Worm (Caenorhabditis elegans) whole organism, L1 larva: ENCODE data around the gene nhr-76.

ENCODE experiments used
- C04F5.9 ChIP-seq: sonication (generic microtip); optimal IDR thresholded peaks from 2 replicates; lab custom pipeline; 2016; ENCODE audit warnings: missing genetic modification characterization, missing compliant biosample characterization
- C34B4.2 ChIP-seq: sonication (generic microtip); optimal IDR thresholded peaks from 2 replicates; lab custom pipeline; 2017; ENCODE audit warnings: mild to moderate bottlenecking, missing genetic modification characterization, missing compliant biosample characterization
- ceh-82 ChIP-seq, 3 experiments: fragments of 150-350 bp in 1 of 3; sonication (generic microtip) in 2 of 3; optimal IDR thresholded peaks; 2 replicates each; lab custom pipeline; 2014 to 2017; ENCODE audit warnings: missing biosample characterization in 3 of 3, missing genetic modification characterization in 3 of 3
- ceh-88 ChIP-seq: fragments of 200-800 bp; sonication (Bioruptor generic); IDR thresholded peaks from 2 replicates; pipeline ENCODE4 v1.3.6; 2022; ENCODE audit warnings: missing genetic modification characterization, missing compliant biosample characterization
- efl-1 ChIP-seq, 4 experiments: fragments of 150-350 bp; optimal IDR thresholded peaks in 3 of 4; peaks in 1 of 4; 1 replicate in 1 of 4; 2 replicates in 3 of 4; lab custom pipeline; 2014; ENCODE audit warnings: missing biosample characterization in 2 of 4, missing genetic modification characterization in 2 of 4, missing genetic modification reagents in 2 of 4
- egl-27 ChIP-seq, 2 experiments: fragments of 150-350 bp in 1 of 2; sonication (generic microtip); optimal IDR thresholded peaks; 3 replicates each; lab custom pipeline; 2017 to 2018; ENCODE audit warnings: missing biosample characterization in 2 of 2, missing genetic modification characterization in 2 of 2, missing genetic modification reagents in 2 of 2
- elt-2 ChIP-seq: sonication (generic microtip); optimal IDR thresholded peaks from 2 replicates; lab custom pipeline; 2016; ENCODE audit warnings: missing genetic modification characterization, mild to moderate bottlenecking, inconsistent platforms, missing compliant biosample characterization, missing genetic modification reagents
- elt-3 ChIP-seq, 6 experiments: fragments of 150-350 bp in 1 of 6; sonication (generic microtip); optimal IDR thresholded peaks; 2 replicates each; lab custom pipeline; 2017 to 2018; ENCODE audit warnings: missing biosample characterization in 6 of 6, missing genetic modification characterization in 6 of 6, inconsistent platforms in 1 of 6
- ets-5 ChIP-seq: fragments of 200-800 bp; sonication (Bioruptor generic); IDR thresholded peaks from 2 replicates; pipeline ENCODE4 v1.3.6; 2022; ENCODE audit warnings: missing genetic modification characterization, missing compliant biosample characterization
- fkh-10 ChIP-seq: sonication (generic microtip); optimal IDR thresholded peaks from 2 replicates; lab custom pipeline; 2017; ENCODE audit warnings: missing biosample characterization, missing genetic modification reagents, missing genetic modification characterization
- fkh-8 ChIP-seq: sonication (generic microtip); optimal IDR thresholded peaks from 2 replicates; lab custom pipeline; 2016; ENCODE audit warnings: mild to moderate bottlenecking, missing genetic modification characterization, missing compliant biosample characterization
- fos-1 ChIP-seq: fragments of 150-350 bp; optimal IDR thresholded peaks from 2 replicates; lab custom pipeline; 2014; ENCODE audit warnings: missing biosample characterization, missing genetic modification characterization
- hlh-17 ChIP-seq: fragments of 200-800 bp; sonication (Bioruptor generic); optimal IDR thresholded peaks from 2 replicates; lab custom pipeline; 2018; ENCODE audit warnings: missing genetic modification characterization, mild to moderate bottlenecking, missing compliant biosample characterization, moderate library complexity, borderline replicate concordance
- irx-1 ChIP-seq: sonication (generic microtip); optimal IDR thresholded peaks from 2 replicates; lab custom pipeline; 2016; ENCODE audit warnings: missing genetic modification characterization, missing compliant biosample characterization
- lin-13 ChIP-seq: fragments of 150-350 bp; optimal IDR thresholded peaks from 2 replicates; lab custom pipeline; 2014; ENCODE audit warnings: missing biosample characterization, missing genetic modification reagents, missing genetic modification characterization
- lin-14 ChIP-seq: fragments of 200-800 bp; sonication (Bioruptor generic); optimal IDR thresholded peaks from 2 replicates; lab custom pipeline; 2018; ENCODE audit warnings: mild to moderate bottlenecking, missing genetic modification characterization, moderate library complexity, missing compliant biosample characterization
- lin-35 ChIP-seq, 2 experiments: fragments of 150-350 bp; optimal IDR thresholded peaks; 2 replicates each; lab custom pipeline; 2014; ENCODE audit warnings: missing biosample characterization in 2 of 2, missing genetic modification characterization in 2 of 2, missing genetic modification reagents in 2 of 2
- lsy-2 ChIP-seq, 2 experiments: fragments of 150-350 bp; optimal IDR thresholded peaks; 2 replicates each; lab custom pipeline; 2014; ENCODE audit warnings: missing biosample characterization in 2 of 2, missing genetic modification characterization in 2 of 2
- mdl-1 ChIP-seq, 2 experiments: fragments of 150-350 bp; optimal IDR thresholded peaks; 2 replicates each; lab custom pipeline; 2014 to 2017; ENCODE audit warnings: missing biosample characterization in 2 of 2, missing genetic modification characterization in 2 of 2, inconsistent platforms in 1 of 2
- mef-2 ChIP-seq: fragments of 150-350 bp; optimal IDR thresholded peaks from 2 replicates; lab custom pipeline; 2014; ENCODE audit warnings: missing biosample characterization, missing genetic modification characterization
- nhr-12 ChIP-seq: sonication (generic microtip); optimal IDR thresholded peaks from 2 replicates; lab custom pipeline; 2017; ENCODE audit warnings: missing biosample characterization, missing genetic modification characterization
- nhr-237 ChIP-seq: fragments of 150-350 bp; optimal IDR thresholded peaks from 2 replicates; lab custom pipeline; 2014; ENCODE audit warnings: missing biosample characterization, missing genetic modification characterization
- nhr-47 ChIP-seq: sonication (generic microtip); optimal IDR thresholded peaks from 2 replicates; lab custom pipeline; 2016; ENCODE audit warnings: mild to moderate bottlenecking, missing genetic modification characterization, moderate library complexity, missing compliant biosample characterization
- nhr-76 ChIP-seq: sonication (generic microtip); optimal IDR thresholded peaks from 2 replicates; lab custom pipeline; 2017; ENCODE audit warnings: missing biosample characterization, missing genetic modification characterization
- nhr-85 ChIP-seq: sonication (generic microtip); peaks from one replicate; lab custom pipeline; 2016; ENCODE audit warnings: missing genetic modification characterization, inconsistent platforms, missing compliant biosample characterization
- snpc-4 ChIP-seq: fragments of 150-350 bp; optimal IDR thresholded peaks from 2 replicates; lab custom pipeline; 2014; ENCODE audit warnings: missing biosample characterization, missing genetic modification characterization
- snu-23 ChIP-seq: sonication (generic microtip); optimal IDR thresholded peaks from 2 replicates; lab custom pipeline; 2016; ENCODE audit warnings: missing genetic modification characterization, missing compliant biosample characterization
- swsn-7 ChIP-seq: sonication (generic microtip); optimal IDR thresholded peaks from 2 replicates; lab custom pipeline; 2016; ENCODE audit warnings: missing genetic modification characterization, missing compliant biosample characterization
- unc-130 ChIP-seq: fragments of 150-350 bp; optimal IDR thresholded peaks from 2 replicates; lab custom pipeline; 2017; ENCODE audit warnings: missing biosample characterization, missing genetic modification characterization, inconsistent platforms
- unc-98 ChIP-seq: fragments of 200-800 bp; sonication (Bioruptor generic); IDR thresholded peaks from 2 replicates; pipeline ENCODE4 v1.3.6; 2022; ENCODE audit warnings: missing genetic modification characterization, missing compliant biosample characterization
- vab-15 ChIP-seq: sonication (generic microtip); optimal IDR thresholded peaks from 2 replicates; lab custom pipeline; 2017; ENCODE audit warnings: missing genotype, mild to moderate bottlenecking, missing genetic modification characterization, missing compliant biosample characterization
- xbp-1 ChIP-seq: sonication (generic microtip); optimal IDR thresholded peaks from 2 replicates; lab custom pipeline; 2016; ENCODE audit warnings: missing genetic modification characterization, missing compliant biosample characterization

nhr-76 gene

DNA sequence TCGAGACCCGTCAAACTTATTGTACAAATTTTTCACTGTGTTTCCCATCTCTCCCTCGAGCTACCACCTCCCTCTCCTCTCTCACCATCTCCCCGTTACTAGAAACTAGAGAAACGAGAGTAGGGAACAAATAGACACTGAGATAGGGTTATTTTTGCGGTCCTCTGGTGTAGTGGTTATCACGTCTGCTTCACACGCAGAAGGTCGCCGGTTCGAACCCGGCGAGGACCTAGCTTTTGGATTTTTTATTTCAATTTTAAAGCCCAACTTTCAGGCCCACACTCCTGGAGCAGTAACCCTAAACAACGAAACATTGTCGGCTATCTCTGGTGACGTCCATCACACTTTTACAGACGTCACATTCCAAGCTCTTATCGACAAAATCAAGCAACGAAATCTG is 7.0 kb upstream of the nhr-76 start (continued):
- TF ChIP-seq fkh-10 (GFP tag; lab: Kevin White, UChicago) (peak; percentile 32), efl-1 (optimal IDR thresholded peaks at IDR 0.05; lab: Kevin White, UChicago) (peak; percentile 33 to 55), efl-1 (GFP tag; optimal IDR thresholded peaks at IDR 0.05 in 1 of 2; lab: Kevin White, UChicago) (peak; percentile 44 to 96), nhr-47 (tag; lab: Kevin White, UChicago) (peak; percentile 68), lin-35 (GFP tag; optimal IDR thresholded peaks at IDR 0.05; lab: Kevin White, UChicago) (peak; percentile 36 to 68), ceh-82 (tag; optimal IDR thresholded peaks at IDR 0.05; lab: Kevin White, UChicago) (peak in 2 of 3 experiments; percentile 10 to 53), swsn-7 (peak; percentile 56), fkh-8 (tag; lab: Kevin White, UChicago) (peak; percentile 75), nhr-12 (tag; lab: Kevin White, UChicago) (no peak), vab-15 (tag; lab: Kevin White, UChicago) (no peak), ets-5 (GFP tag; lab: Robert Waterston, UW) (no peak), fos-1 (tag; lab: Kevin White, UChicago) (peak; percentile 42), unc-130 (tag; lab: Kevin White, UChicago) (peak; percentile 24), elt-3 (tag; optimal IDR thresholded peaks at IDR 0.05; lab: Kevin White, UChicago) (peak in 1 of 6 experiments; percentile 12), nhr-76 (tag; lab: Kevin White, UChicago) (no peak), lin-13 (GFP tag; lab: Kevin White, UChicago) (peak; percentile 36), snu-23 (GFP tag; lab: Kevin White, UChicago) (peak; percentile 72), mdl-1 (tag; optimal IDR thresholded peaks at IDR 0.05; lab: Kevin White, UChicago) (peak in 1 of 2 experiments; percentile 39), unc-98 (GFP tag; lab: Robert Waterston, UW) (no peak), irx-1 (peak; percentile 11), C34B4.2 (tag; lab: Kevin White, UChicago) (no peak), lsy-2 (tag; optimal IDR thresholded peaks at IDR 0.05; lab: Kevin White, UChicago) (peak; percentile 39 to 77), C04F5.9 (tag; lab: Kevin White, UChicago) (no peak), lin-14 (peak; percentile 47), elt-2 (tag; lab: Kevin White, UChicago) (peak; percentile 9), xbp-1 (tag; lab: Kevin White, UChicago) (peak; percentile 48), nhr-85 (tag; lab: Kevin White, UChicago) (peak; percentile 58), ceh-88 (GFP tag; lab: Robert Waterston, UW) (no peak), snpc-4 (tag; lab: Kevin White, UChicago) (peak; percentile 27)

DNA sequence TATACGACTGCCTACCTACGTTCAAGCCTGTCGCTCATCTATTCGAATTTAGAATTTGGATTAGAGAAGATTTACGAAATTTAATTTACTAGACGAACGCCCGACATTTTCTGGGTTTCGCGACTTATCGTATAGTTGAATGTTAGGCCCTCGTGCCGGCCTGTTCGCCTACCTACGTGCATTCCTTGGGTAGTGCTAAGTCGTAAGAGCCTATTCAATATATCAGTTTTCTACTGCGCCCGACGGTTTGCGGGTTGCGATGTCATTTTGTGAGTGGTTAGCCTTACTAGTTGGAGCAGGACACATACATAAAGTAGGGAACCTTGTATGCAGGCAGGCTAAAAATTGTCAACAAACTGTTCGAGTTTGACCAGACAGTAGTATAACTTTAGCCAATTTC is 4.3 kb upstream of the nhr-76 start:
- no peak for TF ChIP-seq mdl-1 (tag; optimal IDR thresholded peaks at IDR 0.05; lab: Kevin White, UChicago)
- TF ChIP-seq egl-27 (tag; optimal IDR thresholded peaks at IDR 0.05; lab: Kevin White, UChicago), result no peak

ce11 chrIV:623876-624275 is 3.5 kb upstream of the nhr-76 start:
- no peak for TF ChIP-seq nhr-237
- no peak for TF ChIP-seq mef-2 (tag; lab: Kevin White, UChicago)

ce11 chrIV:625947-626548 is 1.3 kb upstream of the nhr-76 start:
- peak; percentile 3 for TF ChIP-seq lin-14
- no peak for TF ChIP-seq egl-27 (tag; optimal IDR thresholded peaks at IDR 0.05; lab: Kevin White, UChicago)

ce11 chrIV:630598-630997 is 3.3 kb downstream of the nhr-76 start:
- TF ChIP-seq hlh-17, result no peak
